Worm (Caenorhabditis elegans): ENCODE measurements around the gene ppm-2.

DNA sequence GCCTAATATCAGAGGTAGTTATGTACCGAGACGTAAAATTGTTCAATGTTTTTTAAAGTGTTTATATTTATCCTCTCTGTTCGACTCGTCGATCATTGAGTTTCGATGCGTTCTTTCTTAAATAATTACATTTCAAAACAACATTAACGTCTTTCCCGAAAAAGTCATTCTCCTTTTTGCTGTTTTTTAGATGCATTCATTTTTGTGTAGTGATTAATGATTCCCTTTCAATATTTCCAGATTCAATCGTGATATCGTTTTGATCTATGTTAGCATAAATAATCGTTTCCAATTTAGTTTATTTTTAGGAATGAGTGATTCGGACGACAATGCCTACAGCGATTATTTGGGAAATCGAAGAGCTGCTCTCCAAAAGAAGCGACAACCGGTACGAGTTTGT is 43.4 kb downstream of the ppm-2 start, which contains the start of gene T04A8.8:
- TF ChIP-seq W03F9.2 (tag; optimal IDR thresholded peaks at IDR 0.05), result no peak
- TF ChIP-seq dao-5 (tag; optimal IDR thresholded peaks at IDR 0.05), result no peak
- TF ChIP-seq him-1 (tag; optimal IDR thresholded peaks at IDR 0.05), result no peak
